Fruit fly (Drosophila melanogaster) whole organism, embryonic: ENCODE measurements around the gene Sec61alpha.

ENCODE experiments used
- ATbp ChIP-seq: fragments of 200-800 bp; sonication (Bioruptor generic); optimal IDR thresholded peaks from 2 replicates; lab custom pipeline; 2017; ENCODE audit warnings: missing biosample characterization, mild to moderate bottlenecking, missing genetic modification characterization, missing genetic modification reagents
- Adf1 ChIP-seq: fragments of 200-800 bp; sonication (Bioruptor generic); IDR thresholded peaks from 2 replicates; pipeline ENCODE4 v1.3.6; 2022; ENCODE audit warnings: missing biosample characterization, missing genetic modification characterization
- BEAF-32 ChIP-seq: fragments of 200-800 bp; sonication (Bioruptor generic); optimal IDR thresholded peaks from 3 replicates; lab custom pipeline; 2017; ENCODE audit warnings: missing biosample characterization, missing genetic modification characterization, mild to moderate bottlenecking, moderate library complexity, missing genetic modification reagents
- Blimp-1 ChIP-seq: fragments of 200-800 bp; sonication (Bioruptor generic); optimal IDR thresholded peaks from 3 replicates; lab custom pipeline; 2018; ENCODE audit warnings: missing biosample characterization, missing genetic modification characterization, mild to moderate bottlenecking, moderate library complexity, missing genetic modification reagents
- C15 ChIP-seq: fragments of 200-800 bp; sonication (Bioruptor generic); IDR thresholded peaks from 3 replicates; pipeline ENCODE4 v1.3.6; 2022; ENCODE audit warnings: missing biosample characterization, missing genetic modification characterization
- CG10462 ChIP-seq: fragments of 200-800 bp; sonication (Bioruptor generic); optimal IDR thresholded peaks from 2 replicates; lab custom pipeline; 2016; ENCODE audit warnings: missing biosample characterization, missing genetic modification characterization
- CG11695 ChIP-seq: fragments of 200-800 bp; sonication (Bioruptor generic); IDR thresholded peaks from 3 replicates; pipeline ENCODE4 v1.3.6; 2022; ENCODE audit warnings: missing biosample characterization, missing genetic modification characterization
- CG12219 ChIP-seq: fragments of 200-800 bp; sonication (Bioruptor generic); optimal IDR thresholded peaks from 3 replicates; lab custom pipeline; 2018; ENCODE audit warnings: missing biosample characterization, mild to moderate bottlenecking, missing genetic modification characterization
- CG1233 ChIP-seq: fragments of 200-800 bp; sonication (Bioruptor generic); optimal IDR thresholded peaks from 4 replicates; lab custom pipeline; 2018; ENCODE audit warnings: missing biosample characterization, mild to moderate bottlenecking, missing genetic modification characterization
- CG12769 ChIP-seq: fragments of 200-800 bp; sonication (Bioruptor generic); optimal IDR thresholded peaks from 2 replicates; lab custom pipeline; 2019; ENCODE audit warnings: missing biosample characterization, mild to moderate bottlenecking, missing genetic modification characterization, moderate library complexity
- CG17612 ChIP-seq: fragments of 200-800 bp; sonication (Bioruptor generic); IDR thresholded peaks from 2 replicates; pipeline ENCODE4 v1.3.6; 2022; ENCODE audit warnings: missing biosample characterization, missing genetic modification characterization
- CG3163 ChIP-seq: fragments of 200-800 bp; sonication (Bioruptor generic); optimal IDR thresholded peaks from 3 replicates; lab custom pipeline; 2016; ENCODE audit warnings: missing biosample characterization, missing genetic modification characterization
- CG32532 ChIP-seq: fragments of 200-800 bp; sonication (Bioruptor generic); IDR thresholded peaks from 2 replicates; pipeline ENCODE4 v1.3.6; 2022; ENCODE audit warnings: missing biosample characterization, missing genetic modification characterization
- CG32772 ChIP-seq: fragments of 200-800 bp; sonication (Bioruptor generic); IDR thresholded peaks from 2 replicates; pipeline ENCODE4 v1.3.6; 2022; ENCODE audit warnings: missing biosample characterization, missing genetic modification characterization
- CG6654 ChIP-seq: fragments of 200-800 bp; sonication (Bioruptor generic); optimal IDR thresholded peaks from 2 replicates; lab custom pipeline; 2017; ENCODE audit warnings: missing biosample characterization, mild to moderate bottlenecking, missing genetic modification characterization
- CG6791 ChIP-seq: fragments of 200-800 bp; sonication (Bioruptor generic); IDR thresholded peaks from 3 replicates; pipeline ENCODE4 v1.3.6; 2022; ENCODE audit warnings: missing biosample characterization, missing genetic modification characterization; ENCODE audit not compliant: partially characterized antibody
- CG6813 ChIP-seq: fragments of 200-800 bp; sonication (Bioruptor generic); optimal IDR thresholded peaks from 2 replicates; lab custom pipeline; 2017; ENCODE audit warnings: missing biosample characterization, missing genetic modification characterization, mild to moderate bottlenecking, moderate library complexity, missing genetic modification reagents
- CG7786 ChIP-seq: fragments of 200-800 bp; sonication (Bioruptor generic); optimal IDR thresholded peaks from 2 replicates; lab custom pipeline; 2016; ENCODE audit warnings: missing biosample characterization, missing genetic modification characterization
- CG7839 ChIP-seq: fragments of 200-800 bp; sonication (Bioruptor generic); optimal IDR thresholded peaks from 3 replicates; lab custom pipeline; 2018; ENCODE audit warnings: missing biosample characterization, mild to moderate bottlenecking, missing genetic modification characterization, moderate library complexity
- Dbx ChIP-seq: fragments of 200-800 bp; sonication (Bioruptor generic); IDR thresholded peaks from 3 replicates; pipeline ENCODE4 v1.3.6; 2022; ENCODE audit warnings: missing biosample characterization, missing genetic modification characterization
- Gug ChIP-seq: fragments of 200-800 bp; sonication (Bioruptor generic); IDR thresholded peaks from 4 replicates; pipeline ENCODE4 v1.3.6; 2022; ENCODE audit warnings: missing biosample characterization, missing genetic modification characterization
- H2.0 ChIP-seq: fragments of 200-800 bp; sonication (Bioruptor generic); IDR thresholded peaks from 2 replicates; pipeline ENCODE4 v1.3.6; 2022; ENCODE audit warnings: missing biosample characterization, missing genetic modification characterization
- Hr51 ChIP-seq, 2 experiments: fragments of 200-800 bp; sonication (Bioruptor generic); optimal IDR thresholded peaks; 2 replicates in 1 of 2; 3 replicates in 1 of 2; lab custom pipeline; 2016 to 2018; ENCODE audit warnings: missing biosample characterization in 2 of 2, missing genetic modification characterization in 2 of 2, mild to moderate bottlenecking in 1 of 2, moderate library complexity in 1 of 2
- Lhr ChIP-seq: fragments of 200-800 bp; sonication (Bioruptor generic); optimal IDR thresholded peaks from 3 replicates; lab custom pipeline; 2017; ENCODE audit warnings: mild to moderate bottlenecking, missing biosample characterization, missing genetic modification reagents, missing genetic modification characterization
- MESR4 ChIP-seq: fragments of 200-800 bp; sonication (Bioruptor generic); optimal IDR thresholded peaks from 2 replicates; lab custom pipeline; 2018; ENCODE audit warnings: missing biosample characterization, mild to moderate bottlenecking, missing genetic modification characterization, moderate library complexity
- Sox100B ChIP-seq: fragments of 200-800 bp; sonication (Bioruptor generic); optimal IDR thresholded peaks from 3 replicates; lab custom pipeline; 2018; ENCODE audit warnings: missing biosample characterization, mild to moderate bottlenecking, missing genetic modification characterization
- Sox102F ChIP-seq: fragments of 200-800 bp; sonication (Bioruptor generic); optimal IDR thresholded peaks from 2 replicates; lab custom pipeline; 2018; ENCODE audit warnings: missing biosample characterization, mild to moderate bottlenecking, missing genetic modification characterization, moderate library complexity
- Tbp ChIP-seq: fragments of >200 bp; optimal IDR thresholded peaks from 2 replicates; lab custom pipeline; 2018; ENCODE audit warnings: missing biosample characterization, missing genetic modification characterization
- Vsx1 ChIP-seq: fragments of 200-800 bp; sonication (Bioruptor generic); optimal IDR thresholded peaks from 2 replicates; lab custom pipeline; 2017; ENCODE audit warnings: missing biosample characterization, mild to moderate bottlenecking, missing genetic modification characterization, missing genetic modification reagents
- ase ChIP-seq: fragments of 200-800 bp; sonication (Bioruptor generic); IDR thresholded peaks from 3 replicates; pipeline ENCODE4 v1.3.6; 2022; ENCODE audit warnings: missing biosample characterization, missing genetic modification characterization
- bbx ChIP-seq: fragments of 200-800 bp; sonication (Bioruptor generic); IDR thresholded peaks from 2 replicates; pipeline ENCODE4 v1.3.6; 2022; ENCODE audit warnings: missing biosample characterization, missing genetic modification characterization; ENCODE audit not compliant: partially characterized antibody
- br ChIP-seq: fragments of >200 bp; optimal IDR thresholded peaks from 2 replicates; lab custom pipeline; 2017
- cad ChIP-seq: fragments of >200 bp; optimal IDR thresholded peaks from 2 replicates; lab custom pipeline; 2017; ENCODE audit warnings: missing biosample characterization, missing genetic modification characterization
- crc ChIP-seq: fragments of 200-800 bp; sonication (Bioruptor generic); optimal IDR thresholded peaks from 2 replicates; lab custom pipeline; 2016; ENCODE audit warnings: missing biosample characterization, missing genetic modification characterization
- cwo ChIP-seq: fragments of 200-800 bp; sonication (Bioruptor generic); optimal IDR thresholded peaks from 3 replicates; lab custom pipeline; 2017; ENCODE audit warnings: missing biosample characterization, missing genetic modification characterization, mild to moderate bottlenecking, moderate library complexity, missing genetic modification reagents
- da ChIP-seq: fragments of 200-800 bp; sonication (Bioruptor generic); optimal IDR thresholded peaks from 2 replicates; lab custom pipeline; 2016; ENCODE audit warnings: missing biosample characterization, missing genetic modification characterization
- fd64A ChIP-seq: fragments of 200-800 bp; sonication (Bioruptor generic); optimal IDR thresholded peaks from 3 replicates; lab custom pipeline; 2018; ENCODE audit warnings: missing biosample characterization, mild to moderate bottlenecking, missing genetic modification characterization
- ftz-f1 ChIP-seq: fragments of 200-800 bp; sonication (Bioruptor generic); optimal IDR thresholded peaks from 2 replicates; lab custom pipeline; 2016; ENCODE audit warnings: missing biosample characterization, missing genetic modification characterization
- gsb ChIP-seq: fragments of 200-800 bp; sonication (Bioruptor generic); IDR thresholded peaks from 2 replicates; pipeline ENCODE4 v1.3.6; 2022; ENCODE audit warnings: missing biosample characterization, missing genetic modification characterization
- gt ChIP-seq: fragments of 200-800 bp; sonication (Bioruptor generic); IDR thresholded peaks from 2 replicates; pipeline ENCODE4 v1.3.6; 2022; ENCODE audit warnings: missing biosample characterization, missing genetic modification characterization
- hb ChIP-seq: fragments of 200-800 bp; sonication (Bioruptor generic); IDR thresholded peaks from 3 replicates; pipeline ENCODE4 v1.3.6; 2022; ENCODE audit warnings: missing biosample characterization, missing genetic modification characterization; ENCODE audit not compliant: partially characterized antibody
- klu ChIP-seq: fragments of 200-800 bp; sonication (Bioruptor generic); IDR thresholded peaks from 2 replicates; pipeline ENCODE4 v1.3.6; 2022; ENCODE audit warnings: missing biosample characterization, missing genetic modification characterization
- nau ChIP-seq: fragments of 200-800 bp; sonication (Bioruptor generic); optimal IDR thresholded peaks from 3 replicates; lab custom pipeline; 2017; ENCODE audit warnings: missing biosample characterization, mild to moderate bottlenecking, missing genetic modification characterization, missing genetic modification reagents
- nerfin-1 ChIP-seq: fragments of 200-800 bp; sonication (Bioruptor generic); optimal IDR thresholded peaks from 3 replicates; lab custom pipeline; 2019; ENCODE audit warnings: missing biosample characterization, mild to moderate bottlenecking, missing genetic modification characterization, moderate library complexity
- nmo ChIP-seq: fragments of 200-800 bp; sonication (Bioruptor generic); optimal IDR thresholded peaks from 2 replicates; lab custom pipeline; 2018; ENCODE audit warnings: missing biosample characterization, mild to moderate bottlenecking, missing genetic modification characterization, moderate library complexity
- peb ChIP-seq: fragments of 200-800 bp; sonication (Bioruptor generic); IDR thresholded peaks from 2 replicates; pipeline ENCODE4 v1.3.6; 2022; ENCODE audit warnings: missing biosample characterization, missing genetic modification characterization
- run ChIP-seq: fragments of 200-800 bp; sonication (Bioruptor generic); optimal IDR thresholded peaks from 3 replicates; lab custom pipeline; 2018; ENCODE audit warnings: missing biosample characterization, mild to moderate bottlenecking, missing genetic modification characterization
- sens-2 ChIP-seq: fragments of 200-800 bp; sonication (Bioruptor generic); IDR thresholded peaks from 2 replicates; pipeline ENCODE4 v1.3.6; 2022; ENCODE audit warnings: missing biosample characterization, missing genetic modification characterization
- ssp ChIP-seq: fragments of 200-800 bp; sonication (Bioruptor generic); IDR thresholded peaks from 2 replicates; pipeline ENCODE4 v1.3.6; 2022; ENCODE audit warnings: missing biosample characterization, missing genetic modification characterization

Gene Sec61alpha

DNA sequence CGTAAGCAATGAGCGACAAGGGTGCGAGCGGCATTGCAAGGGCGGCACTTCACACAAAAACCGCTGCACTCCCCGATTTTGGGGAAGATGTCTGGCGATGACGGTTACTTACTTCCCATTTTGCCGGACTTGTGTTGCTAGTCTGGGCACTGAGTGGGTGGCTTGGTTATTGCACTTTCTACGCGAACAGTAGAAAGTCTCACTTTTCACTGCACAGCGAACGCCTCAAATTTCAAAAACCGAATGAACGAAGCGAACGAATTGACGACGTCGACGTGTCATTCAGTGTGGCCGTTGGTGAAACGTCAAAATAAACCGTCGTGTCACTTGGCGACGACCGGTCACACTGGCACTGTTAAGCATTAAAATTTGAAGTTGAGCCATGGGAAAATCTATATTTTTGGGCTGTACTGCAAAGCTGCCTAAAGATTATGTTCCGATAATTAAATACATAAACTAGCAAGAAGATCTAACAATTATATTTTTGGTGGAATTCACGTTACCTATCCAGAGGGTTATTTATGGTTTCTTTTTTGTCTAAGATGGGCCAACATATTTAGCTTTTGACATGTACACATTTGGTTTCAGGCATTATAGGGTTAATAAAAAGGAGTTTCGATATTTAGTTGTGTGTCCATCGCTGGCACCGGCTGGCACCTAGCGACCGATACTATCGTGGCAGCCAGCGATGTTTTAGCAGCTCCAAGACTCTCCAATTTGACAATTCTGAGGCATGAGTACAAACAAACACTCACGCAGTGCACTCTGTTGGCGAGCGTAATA is at the start of gene Sec61alpha, which contains the start of gene Daxx (continued):
- TF ChIP-seq crc (GFP tag; lab: Kevin White, UChicago) (peak; percentile 83), Dbx (GFP tag; lab: Robert Waterston, UW) (peak; percentile 94), cad (no peak), hb (GFP tag; lab: Robert Waterston, UW) (peak; percentile 100), fd64A (GFP tag; lab: Kevin White, UChicago) (peak; percentile 21), ase (GFP tag; lab: Robert Waterston, UW) (peak; percentile 77), CG10462 (GFP tag; lab: Kevin White, UChicago) (peak; percentile 50), nerfin-1 (tag; lab: Kevin White, UChicago) (peak; percentile 58), Blimp-1 (GFP tag; lab: Kevin White, UChicago) (peak; percentile 68), Vsx1 (GFP tag; lab: Kevin White, UChicago) (no peak), ssp (GFP tag; lab: Robert Waterston, UW) (peak; percentile 73), ATbp (GFP tag; lab: Kevin White, UChicago) (peak; percentile 49), CG6654 (peak; percentile 30), CG1233 (GFP tag; lab: Kevin White, UChicago) (peak; percentile 61), da (GFP tag; lab: Kevin White, UChicago) (peak; percentile 77), C15 (peak; percentile 56; the same call in 1 of the 3 replicates), Hr51 (GFP tag; optimal IDR thresholded peaks at IDR 0.05; lab: Kevin White, UChicago) (peak; percentile 84), BEAF-32 (GFP tag; lab: Kevin White, UChicago) (peak; percentile 100), Gug (GFP tag; lab: Robert Waterston, UW) (peak; percentile 92), Lhr (GFP tag; lab: Kevin White, UChicago) (peak; percentile 77), sens-2 (GFP tag; lab: Robert Waterston, UW) (peak; percentile 73), nau (GFP tag; lab: Kevin White, UChicago) (peak; percentile 45), gsb (GFP tag; lab: Robert Waterston, UW) (peak; percentile 54), CG12769 (tag; lab: Kevin White, UChicago) (peak; percentile 56), CG7839 (tag; lab: Kevin White, UChicago) (peak; percentile 75), H2.0 (GFP tag; lab: Robert Waterston, UW) (peak; percentile 84), CG11695 (GFP tag; lab: Robert Waterston, UW) (peak; percentile 77), Sox102F (GFP tag; lab: Kevin White, UChicago) (peak; percentile 80), CG32532 (GFP tag; lab: Robert Waterston, UW) (peak; percentile 92), CG7786 (peak; percentile 90), CG32772 (GFP tag; lab: Robert Waterston, UW) (peak; percentile 79), run (tag; lab: Kevin White, UChicago) (peak; percentile 58), CG6813 (GFP tag; lab: Kevin White, UChicago) (peak; percentile 32), ftz-f1 (GFP tag; lab: Kevin White, UChicago) (peak; percentile 27), peb (GFP tag; lab: Robert Waterston, UW) (peak; percentile 68), nmo (GFP tag; lab: Kevin White, UChicago) (peak; percentile 87), cwo (GFP tag; lab: Kevin White, UChicago) (peak; percentile 62), br (lab: Kevin White, UChicago) (no peak), Adf1 (GFP tag; lab: Robert Waterston, UW) (peak; percentile 42), MESR4 (peak; percentile 75), CG12219 (GFP tag; lab: Kevin White, UChicago) (peak; percentile 69), CG17612 (GFP tag; lab: Robert Waterston, UW) (peak; percentile 43; the same call in 1 of the 2 replicates), bbx (GFP tag; lab: Robert Waterston, UW) (peak; percentile 100), Tbp (GFP tag; lab: Kevin White, UChicago) (no peak), gt (GFP tag; lab: Robert Waterston, UW) (0 out of 2 replicates have a peak, but pooled peaks have one; percentile 27), klu (GFP tag; lab: Robert Waterston, UW) (peak; percentile 75; the same call in 1 of the 2 replicates), Sox100B (peak; percentile 63), CG3163 (GFP tag; lab: Kevin White, UChicago) (peak; percentile 73), CG6791 (GFP tag; lab: Robert Waterston, UW) (peak; percentile 100)
